Worm (Caenorhabditis elegans) whole organism, young adult: ENCODE data around the gene lin-32.

Experiments
- B0019.2 ChIP-seq: fragments of 200-800 bp; sonication (Bioruptor generic); conservative IDR thresholded peaks from 2 replicates; pipeline ENCODE4 v1.3.6; 2022; ENCODE audit warnings: missing genetic modification reagents, missing genetic modification characterization, missing compliant biosample characterization
- B0261.1 ChIP-seq: sonication (generic microtip); optimal IDR thresholded peaks from 2 replicates; lab custom pipeline; 2016; ENCODE audit warnings: mild to moderate bottlenecking, missing genetic modification characterization, moderate library complexity, missing compliant biosample characterization
- efl-1 ChIP-seq: fragments of 150-350 bp; optimal IDR thresholded peaks from 2 replicates; lab custom pipeline; 2014; ENCODE audit warnings: missing biosample characterization, missing genetic modification reagents, missing genetic modification characterization
- ets-4 ChIP-seq: fragments of 200-800 bp; sonication (Bioruptor generic); optimal IDR thresholded peaks from 2 replicates; lab custom pipeline; 2018; ENCODE audit warnings: mild to moderate bottlenecking, missing genetic modification characterization, missing compliant biosample characterization
- madf-8 ChIP-seq: fragments of 200-800 bp; sonication (Bioruptor generic); conservative IDR thresholded peaks from 2 replicates; pipeline ENCODE4 v1.3.6; 2022; ENCODE audit warnings: missing genetic modification reagents, missing genetic modification characterization, missing compliant biosample characterization
- nfya-1 ChIP-seq: sonication (generic microtip); optimal IDR thresholded peaks from 2 replicates; lab custom pipeline; 2017; ENCODE audit warnings: antibody characterized with exemption, missing compliant biosample characterization, missing genetic modification characterization, borderline replicate concordance; ENCODE audit not compliant: insufficient read depth
- nhr-179 ChIP-seq: sonication (generic microtip); optimal IDR thresholded peaks from 2 replicates; lab custom pipeline; 2016; ENCODE audit warnings: mild to moderate bottlenecking, missing genetic modification characterization, missing compliant biosample characterization
- pha-4 ChIP-seq: fragments of 150-350 bp; sonication (generic microtip); optimal IDR thresholded peaks from 2 replicates; lab custom pipeline; 2014; ENCODE audit warnings: missing biosample characterization, missing genetic modification reagents, missing genetic modification characterization
- rec-8 ChIP-seq, 2 experiments: sonication (generic microtip); optimal IDR thresholded peaks; 2 replicates each; lab custom pipeline; 2016; ENCODE audit warnings: mild to moderate bottlenecking in 2 of 2, missing genetic modification characterization in 2 of 2, missing genetic modification reagents in 2 of 2, missing genotype in 2 of 2, missing biosample characterization in 1 of 2, missing compliant biosample characterization in 1 of 2, moderate library complexity in 1 of 2
- rpc-1 ChIP-seq, 2 experiments: fragments of 150-350 bp in 1 of 2; sonication (generic microtip) in 1 of 2; optimal IDR thresholded peaks; 2 replicates each; lab custom pipeline; 2014 to 2018; ENCODE audit warnings: missing biosample characterization in 1 of 2, missing genetic modification characterization in 1 of 2, missing genetic modification reagents in 1 of 2, missing genotype in 1 of 2
- snpc-1.1 ChIP-seq: sonication (generic microtip); optimal IDR thresholded peaks from 2 replicates; lab custom pipeline; 2017; ENCODE audit warnings: missing genetic modification characterization, mild to moderate bottlenecking, missing compliant biosample characterization, antibody characterized with exemption, moderate library complexity, missing genotype, missing genetic modification reagents; ENCODE audit not compliant: insufficient read depth
- snpc-4 ChIP-seq, 5 experiments: fragments of 150-350 bp in 1 of 5; sonication (generic microtip) in 4 of 5; optimal IDR thresholded peaks; 2 replicates each; lab custom pipeline; 2014 to 2018; ENCODE audit warnings: missing genetic modification characterization in 5 of 5, missing biosample characterization in 3 of 5, antibody characterized with exemption in 2 of 5, mild to moderate bottlenecking in 2 of 5, missing compliant biosample characterization in 2 of 5, missing genotype in 2 of 5, moderate library complexity in 2 of 5, missing genetic modification reagents in 1 of 5

ce11 chrX:2220850-2221249 lies 9.1 kb downstream of the lin-32 start, which contains the start of gene hex-1:
- TF ChIP-seq snpc-4 (GFP tag; optimal IDR thresholded peaks at IDR 0.05; lab: Kevin White, UChicago) (no peak), snpc-4 (tag; optimal IDR thresholded peaks at IDR 0.05; lab: Kevin White, UChicago) (no peak), pha-4 (tag; lab: Kevin White, UChicago) (no peak), madf-8 (GFP tag; lab: Robert Waterston, UW) (no peak), B0019.2 (GFP tag; lab: Robert Waterston, UW) (no peak), rec-8 (tag; optimal IDR thresholded peaks at IDR 0.05; lab: Kevin White, UChicago) (no peak), rpc-1 (optimal IDR thresholded peaks at IDR 0.05; lab: Kevin White, UChicago) (no peak), rpc-1 (tag; optimal IDR thresholded peaks at IDR 0.05; lab: Kevin White, UChicago) (no peak), B0261.1 (tag; lab: Kevin White, UChicago) (no peak), nhr-179 (tag; lab: Kevin White, UChicago) (no peak), ets-4 (GFP tag; lab: Kevin White, UChicago) (no peak), snpc-1.1 (no peak), nfya-1 (tag; lab: Kevin White, UChicago) (no peak), efl-1 (no peak)
